Worm (Caenorhabditis elegans) whole organism, midembryonic: Measurements from ENCODE around the gene cyp-13A11.

ENCODE experiments used
- flt-1 ChIP-seq: fragments of 200-800 bp; sonication (Bioruptor generic); IDR thresholded peaks from 2 replicates; pipeline ENCODE4 v1.3.6; 2022; ENCODE audit warnings: missing genetic modification characterization, missing compliant biosample characterization
- ztf-23 ChIP-seq: fragments of 200-800 bp; sonication (Bioruptor generic); IDR thresholded peaks from 2 replicates; pipeline ENCODE4 v1.3.6; 2022; ENCODE audit warnings: missing genetic modification reagents, missing genetic modification characterization, missing compliant biosample characterization
- ztf-29 ChIP-seq: fragments of 200-800 bp; sonication (Bioruptor generic); IDR thresholded peaks from 2 replicates; pipeline ENCODE4 v1.3.6; 2022; ENCODE audit warnings: missing genetic modification reagents, missing genetic modification characterization, missing compliant biosample characterization

- no peak for TF ChIP-seq ztf-29 (GFP tag; lab: Robert Waterston, UW)
- TF ChIP-seq ztf-23 (GFP tag; lab: Robert Waterston, UW) = no peak
- no peak for TF ChIP-seq flt-1 (GFP tag; lab: Robert Waterston, UW)
Measured at ce11 chrIII:13027949-13028348, 7.1 kb downstream of the cyp-13A11 start.
